Fruit fly (Drosophila melanogaster): ENCODE results near the gene Nepl16.
"Not testable (repeated sequence)": the region's sequence is repeated elsewhere in the genome, so short reads cannot be mapped to it uniquely, and the experiment has no call there.

The Nepl16 gene

DNA sequence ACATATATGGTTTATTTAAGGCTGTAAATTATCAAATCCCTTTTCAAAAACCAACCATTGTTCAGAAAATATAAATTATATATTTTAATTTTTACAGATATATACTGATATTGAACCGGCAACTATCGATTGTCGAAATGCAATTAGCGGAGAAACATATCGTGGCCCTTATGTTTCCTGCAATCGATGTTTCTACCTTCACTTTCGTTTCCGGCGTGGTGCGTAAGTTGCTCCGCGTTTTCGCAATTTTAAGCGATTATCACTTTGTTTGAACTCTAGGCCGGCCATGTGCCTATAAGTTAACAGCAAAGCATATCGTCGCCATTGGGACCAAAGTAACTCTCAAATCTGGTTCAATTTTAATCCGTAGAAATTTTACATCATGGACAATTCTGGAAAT is 10.9 kb upstream of the Nepl16 start, which contains the start of gene vig2 (continued):
- TF ChIP-seq Opbp (GFP tag; IDR thresholded peaks at IDR 0.05; ENCODE audit: partially characterized antibody) (peak; percentile 95), nom (GFP tag; optimal IDR thresholded peaks at IDR 0.05) (peak; percentile 26), CG9817 (tag; optimal IDR thresholded peaks at IDR 0.05) (peak; percentile 44), CG14710 (tag; optimal IDR thresholded peaks at IDR 0.05) (peak; percentile 43), sim (GFP tag; IDR thresholded peaks at IDR 0.05) (peak; percentile 54; the same call in 1 of the 2 replicates), dm (GFP tag; optimal IDR thresholded peaks at IDR 0.05) (peak; percentile 48), Xbp1 (GFP tag; optimal IDR thresholded peaks at IDR 0.05) (peak; percentile 35), CG15514 (GFP tag; optimal IDR thresholded peaks at IDR 0.05) (peak; percentile 46), CG3847 (GFP tag; IDR thresholded peaks at IDR 0.05) (peak; percentile 71), ci (GFP tag; IDR thresholded peaks at IDR 0.05) (peak; percentile 95), MTF-1 (GFP tag; optimal IDR thresholded peaks at IDR 0.05; ENCODE audit: borderline replicate concordance) (peak; percentile 81), CG2712 (tag; optimal IDR thresholded peaks at IDR 0.05) (peak; percentile 15), CG9876 (GFP tag; optimal IDR thresholded peaks at IDR 0.05) (peak; percentile 4), cas (GFP tag; IDR thresholded peaks at IDR 0.05) (0 out of 2 replicates have a peak, but pooled peaks have one; percentile 6), CG13287 (GFP tag; IDR thresholded peaks at IDR 0.05; ENCODE audit: partially characterized antibody) (peak; percentile 72), vvl (GFP tag; IDR thresholded peaks at IDR 0.05) (peak; percentile 88), ind (GFP tag; optimal IDR thresholded peaks at IDR 0.05) (peak; percentile 20), caup (GFP tag; optimal IDR thresholded peaks at IDR 0.05; ENCODE audit: severe bottlenecking) (peak; percentile 73), CG17328 (GFP tag; IDR thresholded peaks at IDR 0.05) (peak; percentile 84), ap (GFP tag; IDR thresholded peaks at IDR 0.05) (peak; percentile 43; the same call in 1 of the 2 replicates), Ets97D (GFP tag; optimal IDR thresholded peaks at IDR 0.05) (peak; percentile 98), CG18599 (GFP tag; optimal IDR thresholded peaks at IDR 0.05) (peak; percentile 38), lov (GFP tag; IDR thresholded peaks at IDR 0.05) (peak; percentile 90; the same call in 2 of the 3 replicates), klu (GFP tag; IDR thresholded peaks at IDR 0.05) (0 out of 2 replicates have a peak, but pooled peaks have one; percentile 38), H2.0 (GFP tag; IDR thresholded peaks at IDR 0.05) (peak; percentile 85), CG6254 (GFP tag; optimal IDR thresholded peaks at IDR 0.05) (peak; percentile 5), CG11695 (GFP tag; IDR thresholded peaks at IDR 0.05) (0 out of 3 replicates have a peak, but pooled peaks have one; percentile 39), CG6765 (GFP tag; optimal IDR thresholded peaks at IDR 0.05) (peak; percentile 57), chm (GFP tag; IDR thresholded peaks at IDR 0.05) (peak; percentile 93), Scr (GFP tag; IDR thresholded peaks at IDR 0.05; ENCODE audit: partially characterized antibody) (peak; percentile 90), CG14014 (GFP tag; IDR thresholded peaks at IDR 0.05) (peak; percentile 75; the same call in 1 of the 2 replicates), CG2875 (GFP tag; optimal IDR thresholded peaks at IDR 0.05) (peak; percentile 33), Usf (GFP tag; optimal IDR thresholded peaks at IDR 0.05) (peak; percentile 39), CG3407 (GFP tag; optimal IDR thresholded peaks at IDR 0.05) (peak; percentile 12), tio (GFP tag; optimal IDR thresholded peaks at IDR 0.05) (peak; percentile 1), Aef1 (GFP tag; IDR thresholded peaks at IDR 0.05) (peak; percentile 65; the same call in 2 of the 3 replicates), YL-1 (GFP tag; optimal IDR thresholded peaks at IDR 0.05) (peak; percentile 36), CG6654 (GFP tag; optimal IDR thresholded peaks at IDR 0.05) (peak; percentile 10), wdn (GFP tag; IDR thresholded peaks at IDR 0.05) (peak; percentile 51; the same call in 1 of the 2 replicates), onecut (GFP tag; IDR thresholded peaks at IDR 0.05) (peak; percentile 84), danr (GFP tag; IDR thresholded peaks at IDR 0.05) (0 out of 2 replicates have a peak, but pooled peaks have one; percentile 8), row (GFP tag; IDR thresholded peaks at IDR 0.05) (peak; percentile 70), HLH4C (GFP tag; IDR thresholded peaks at IDR 0.05; ENCODE audit: partially characterized antibody) (peak; percentile 73), CG7839 (tag; optimal IDR thresholded peaks at IDR 0.05) (peak; percentile 35), CG6791 (GFP tag; IDR thresholded peaks at IDR 0.05; ENCODE audit: partially characterized antibody) (peak; percentile 97), lmd (GFP tag; IDR thresholded peaks at IDR 0.05) (peak; percentile 71; the same call in 1 of the 2 replicates), CG17912 (GFP tag; optimal IDR thresholded peaks at IDR 0.05) (peak; percentile 40), Bgb (GFP tag; IDR thresholded peaks at IDR 0.05; ENCODE audit: partially characterized antibody) (peak; percentile 92)
- not testable (repeated sequence) for TF ChIP-seq lov (optimal IDR thresholded peaks at IDR 0.05)
